Worm (Caenorhabditis elegans): ENCODE data around the gene K09E9.4.

ce11 chrX:15659561-15659960 lies 29.3 kb upstream of the K09E9.4 start:
- TF ChIP-seq ztf-23 (GFP tag; IDR thresholded peaks at IDR 0.05) (no peak), ref-1 (GFP tag; conservative IDR thresholded peaks at IDR 0.05) (no peak), klf-2 (GFP tag; conservative IDR thresholded peaks at IDR 0.05) (no peak), med-1 (GFP tag; optimal IDR thresholded peaks at IDR 0.05; ENCODE audit: insufficient read depth) (no peak), flt-1 (GFP tag; IDR thresholded peaks at IDR 0.05) (no peak), ztf-29 (GFP tag; IDR thresholded peaks at IDR 0.05) (no peak), tab-1 (GFP tag; IDR thresholded peaks at IDR 0.05) (no peak), cog-1 (tag; optimal IDR thresholded peaks at IDR 0.05) (no peak), T22C8.4 (GFP tag; IDR thresholded peaks at IDR 0.05) (no peak)

Data from whole organism, midembryonic.